Worm (Caenorhabditis elegans) whole organism, L3 larva: ENCODE measurements around the gene C39B5.5.

Experiments used
- ceh-16 ChIP-seq: sonication (generic microtip); optimal IDR thresholded peaks from 2 replicates; lab custom pipeline; 2017; ENCODE audit warnings: missing biosample characterization, missing genetic modification characterization
- egl-5 ChIP-seq: fragments of 150-350 bp; optimal IDR thresholded peaks from 2 replicates; lab custom pipeline; 2017; ENCODE audit warnings: missing biosample characterization, missing genetic modification reagents, missing genetic modification characterization, inconsistent platforms
- nhr-12 ChIP-seq: fragments of 150-350 bp; optimal IDR thresholded peaks from 2 replicates; lab custom pipeline; 2014; ENCODE audit warnings: missing biosample characterization, missing genetic modification characterization
- nhr-28 ChIP-seq: fragments of 150-350 bp; optimal IDR thresholded peaks from 2 replicates; lab custom pipeline; 2014; ENCODE audit warnings: missing biosample characterization, missing genetic modification characterization
- nhr-76 ChIP-seq: fragments of 150-350 bp; sonication (generic microtip); optimal IDR thresholded peaks from 5 replicates; lab custom pipeline; 2014; ENCODE audit warnings: missing biosample characterization, missing genetic modification characterization
- nhr-77 ChIP-seq: fragments of 150-350 bp; optimal IDR thresholded peaks from 2 replicates; lab custom pipeline; 2014; ENCODE audit warnings: missing biosample characterization, missing genetic modification characterization
- snpc-4 ChIP-seq: fragments of 150-350 bp; optimal IDR thresholded peaks from 2 replicates; lab custom pipeline; 2014; ENCODE audit warnings: missing biosample characterization, missing genetic modification characterization
- ztf-4 ChIP-seq: fragments of 150-350 bp; optimal IDR thresholded peaks from 2 replicates; lab custom pipeline; 2014; ENCODE audit warnings: missing biosample characterization, missing genetic modification characterization

DNA sequence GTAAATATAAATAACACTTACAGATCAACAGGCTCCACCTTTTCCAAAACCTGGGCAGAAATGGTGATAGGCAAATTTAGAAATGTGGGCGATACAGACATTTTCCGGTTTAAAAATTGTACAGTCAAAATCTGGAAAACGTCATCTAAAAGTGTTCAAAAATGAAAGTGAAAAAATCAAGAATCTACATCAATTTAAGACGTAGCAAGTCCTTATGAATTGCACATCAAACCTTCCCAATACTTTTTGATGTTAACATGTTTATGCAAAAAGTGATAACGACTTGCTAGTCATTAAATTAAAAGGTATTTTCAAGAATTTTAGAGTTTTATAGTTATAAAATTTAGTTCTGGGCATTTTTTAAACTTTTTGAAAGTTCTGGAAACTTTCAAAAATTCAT is 43.4 kb downstream of the C39B5.5 start, which contains the start of gene fbxa-7:
- no peak for TF ChIP-seq nhr-12 (tag; lab: Kevin White, UChicago)
- TF ChIP-seq ceh-16 = no peak
- no peak for TF ChIP-seq snpc-4 (tag; lab: Kevin White, UChicago)
- no peak for TF ChIP-seq egl-5 (tag; lab: Kevin White, UChicago)
- no peak for TF ChIP-seq nhr-28
- TF ChIP-seq nhr-77 (tag; lab: Kevin White, UChicago) = no peak
- TF ChIP-seq ztf-4 = no peak
- TF ChIP-seq nhr-76 (tag; lab: Kevin White, UChicago) = no peak
